Worm (Caenorhabditis elegans) whole organism, L4 larva: ENCODE results near the gene R03E9.2.

Experiments used
- D1046.2 ChIP-seq: fragments of 200-800 bp; sonication (Bioruptor generic); IDR thresholded peaks from 2 replicates; pipeline ENCODE4 v1.3.6; 2022; ENCODE audit warnings: missing genetic modification characterization, missing compliant biosample characterization
- F10B5.3 ChIP-seq: sonication (generic microtip); optimal IDR thresholded peaks from 2 replicates; lab custom pipeline; 2016; ENCODE audit warnings: mild to moderate bottlenecking, missing genetic modification characterization, missing compliant biosample characterization
- F44E2.7 ChIP-seq: fragments of 200-800 bp; sonication (Bioruptor generic); IDR thresholded peaks from 2 replicates; pipeline ENCODE4 v2.1.2; 2022; ENCODE audit warnings: missing genetic modification characterization, missing compliant biosample characterization
- T20F7.1 ChIP-seq: fragments of 200-800 bp; sonication (Bioruptor generic); optimal IDR thresholded peaks from 2 replicates; lab custom pipeline; 2018; ENCODE audit warnings: mild to moderate bottlenecking, missing genetic modification characterization, missing compliant biosample characterization
- Y105C5A.15 ChIP-seq: fragments of 200-800 bp; sonication (Bioruptor generic); IDR thresholded peaks from 2 replicates; pipeline ENCODE4 v1.3.6; 2022; ENCODE audit warnings: missing genetic modification characterization, missing compliant biosample characterization
- ZK337.2 ChIP-seq: fragments of 200-800 bp; sonication (Bioruptor generic); IDR thresholded peaks from 2 replicates; pipeline ENCODE4 v1.3.6; 2022; ENCODE audit warnings: missing genetic modification reagents, missing genetic modification characterization, missing compliant biosample characterization
- aha-1 ChIP-seq: fragments of 150-350 bp; peaks from one replicate; lab custom pipeline; 2014; ENCODE audit warnings: missing biosample characterization, missing genetic modification characterization
- attf-4 ChIP-seq: sonication (generic microtip); optimal IDR thresholded peaks from 3 replicates; lab custom pipeline; 2017; ENCODE audit warnings: missing biosample characterization, missing genetic modification characterization
- ceh-32 ChIP-seq: sonication (generic microtip); optimal IDR thresholded peaks from 2 replicates; lab custom pipeline; 2016; ENCODE audit warnings: mild to moderate bottlenecking, missing genetic modification characterization, missing compliant biosample characterization; ENCODE audit not compliant: poor library complexity
- ceh-62 ChIP-seq: sonication (generic microtip); optimal IDR thresholded peaks from 2 replicates; lab custom pipeline; 2017; ENCODE audit warnings: missing biosample characterization, missing genetic modification characterization
- cey-2 ChIP-seq: sonication (generic microtip); optimal IDR thresholded peaks from 3 replicates; lab custom pipeline; 2017; ENCODE audit warnings: missing genetic modification characterization, mild to moderate bottlenecking, missing compliant biosample characterization, antibody characterized with exemption, borderline replicate concordance; ENCODE audit not compliant: insufficient read depth
- ctbp-1 ChIP-seq: fragments of 200-800 bp; sonication (Bioruptor generic); IDR thresholded peaks from 2 replicates; pipeline ENCODE4 v1.3.6; 2022; ENCODE audit warnings: missing genetic modification reagents, missing genetic modification characterization, missing compliant biosample characterization
- daf-12 ChIP-seq: fragments of 150-350 bp; optimal IDR thresholded peaks from 2 replicates; lab custom pipeline; 2014; ENCODE audit warnings: missing biosample characterization, missing genetic modification reagents, missing genetic modification characterization
- daf-16 ChIP-seq, 3 experiments: sonication (generic microtip); optimal IDR thresholded peaks; 2 replicates each; lab custom pipeline; 2016 to 2017; ENCODE audit warnings: missing genetic modification characterization in 3 of 3, missing genetic modification reagents in 3 of 3, mild to moderate bottlenecking in 2 of 3, missing compliant biosample characterization in 2 of 3, missing biosample characterization in 1 of 3, moderate library complexity in 1 of 3
- daf-8 ChIP-seq: fragments of 200-800 bp; sonication (Bioruptor generic); IDR thresholded peaks from 2 replicates; pipeline ENCODE4 v1.3.6; 2022; ENCODE audit warnings: missing genetic modification characterization, missing compliant biosample characterization
- dmd-9 ChIP-seq: fragments of 200-800 bp; sonication (Bioruptor generic); IDR thresholded peaks from 2 replicates; pipeline ENCODE4 v1.3.6; 2022; ENCODE audit warnings: missing genetic modification reagents, missing genetic modification characterization, missing compliant biosample characterization
- dpl-1 ChIP-seq: fragments of 150-350 bp; optimal IDR thresholded peaks from 2 replicates; lab custom pipeline; 2014; ENCODE audit warnings: missing biosample characterization, missing genetic modification reagents, missing genetic modification characterization
- duxl-1 ChIP-seq: sonication (generic microtip); optimal IDR thresholded peaks from 2 replicates; lab custom pipeline; 2016; ENCODE audit warnings: mild to moderate bottlenecking, missing genetic modification characterization, moderate library complexity, missing compliant biosample characterization; ENCODE audit not compliant: poor library complexity
- egl-27 ChIP-seq: sonication (generic microtip); optimal IDR thresholded peaks from 3 replicates; lab custom pipeline; 2017; ENCODE audit warnings: missing biosample characterization, missing genetic modification reagents, missing genetic modification characterization
- gei-8 ChIP-seq: fragments of 200-800 bp; sonication (Bioruptor generic); optimal IDR thresholded peaks from 2 replicates; lab custom pipeline; 2018; ENCODE audit warnings: mild to moderate bottlenecking, missing genetic modification characterization, missing compliant biosample characterization
- hmg-1.1 ChIP-seq: fragments of 200-800 bp; sonication (Bioruptor generic); IDR thresholded peaks from 2 replicates; pipeline ENCODE4 v1.3.6; 2022; ENCODE audit warnings: missing genetic modification reagents, missing genetic modification characterization, missing compliant biosample characterization
- lim-7 ChIP-seq: fragments of 200-800 bp; sonication (Bioruptor generic); IDR thresholded peaks from 2 replicates; pipeline ENCODE4 v1.3.6; 2022; ENCODE audit warnings: missing genetic modification characterization, missing compliant biosample characterization
- lin-1 ChIP-seq: fragments of 200-800 bp; sonication (Bioruptor generic); IDR thresholded peaks from 2 replicates; pipeline ENCODE4 v1.3.6; 2022; ENCODE audit warnings: missing genetic modification reagents, missing genetic modification characterization, missing compliant biosample characterization
- lin-13 ChIP-seq: fragments of 150-350 bp; optimal IDR thresholded peaks from 2 replicates; lab custom pipeline; 2014; ENCODE audit warnings: missing biosample characterization, missing genetic modification reagents, missing genetic modification characterization
- lir-3 ChIP-seq: sonication (generic microtip); optimal IDR thresholded peaks from 2 replicates; lab custom pipeline; 2016; ENCODE audit warnings: mild to moderate bottlenecking, missing genetic modification characterization, missing compliant biosample characterization
- lsy-2 ChIP-seq, 2 experiments: fragments of 150-350 bp in 1 of 2; sonication (generic microtip) in 1 of 2; optimal IDR thresholded peaks; 2 replicates each; lab custom pipeline; 2014 to 2017; ENCODE audit warnings: missing biosample characterization in 2 of 2, missing genetic modification characterization in 2 of 2
- madf-9 ChIP-seq: fragments of 200-800 bp; sonication (Bioruptor generic); conservative IDR thresholded peaks from 2 replicates; pipeline ENCODE4 v1.3.6; 2022; ENCODE audit warnings: missing genetic modification reagents, missing genetic modification characterization, missing compliant biosample characterization
- mdl-1 ChIP-seq, 2 experiments: fragments of 150-350 bp in 1 of 2; sonication (generic microtip) in 1 of 2; optimal IDR thresholded peaks; 2 replicates each; lab custom pipeline; 2014 to 2017; ENCODE audit warnings: missing biosample characterization in 2 of 2, missing genetic modification characterization in 2 of 2
- mep-1 ChIP-seq: fragments of 150-350 bp; sonication (generic microtip); optimal IDR thresholded peaks from 3 replicates; lab custom pipeline; 2014; ENCODE audit warnings: missing biosample characterization, missing genetic modification characterization
- mes-2 ChIP-seq: sonication (generic microtip); optimal IDR thresholded peaks from 2 replicates; lab custom pipeline; 2016; ENCODE audit warnings: missing genotype, mild to moderate bottlenecking, missing genetic modification characterization, missing compliant biosample characterization; ENCODE audit not compliant: poor library complexity, severe bottlenecking
- mxl-3 ChIP-seq: fragments of 200-800 bp; sonication (Bioruptor generic); optimal IDR thresholded peaks from 2 replicates; lab custom pipeline; 2018; ENCODE audit warnings: mild to moderate bottlenecking, missing genetic modification characterization, missing compliant biosample characterization
- nhr-25 ChIP-seq: sonication (generic microtip); optimal IDR thresholded peaks from 2 replicates; lab custom pipeline; 2017; ENCODE audit warnings: missing genetic modification characterization, mild to moderate bottlenecking, missing compliant biosample characterization, antibody characterized with exemption, moderate library complexity, borderline replicate concordance; ENCODE audit not compliant: insufficient read depth
- nhr-41 ChIP-seq: fragments of 200-800 bp; sonication (Bioruptor generic); IDR thresholded peaks from 2 replicates; pipeline ENCODE4 v1.3.6; 2022; ENCODE audit warnings: missing genetic modification reagents, missing genetic modification characterization, missing compliant biosample characterization
- nhr-48 ChIP-seq: sonication (generic microtip); optimal IDR thresholded peaks from 2 replicates; lab custom pipeline; 2016; ENCODE audit warnings: mild to moderate bottlenecking, missing genetic modification characterization, missing compliant biosample characterization
- nhr-76 ChIP-seq: fragments of 150-350 bp; optimal IDR thresholded peaks from 2 replicates; lab custom pipeline; 2014; ENCODE audit warnings: missing biosample characterization, missing genetic modification characterization
- pha-4 ChIP-seq, 2 experiments: fragments of 150-350 bp in 1 of 2; fragments of 200-800 bp in 1 of 2; sonication (Bioruptor generic) in 1 of 2; IDR thresholded peaks in 1 of 2; optimal IDR thresholded peaks in 1 of 2; 2 replicates each; pipeline versions ENCODE4 v1.3.6 to Lab custom; 2014 to 2022; ENCODE audit warnings: missing genetic modification characterization in 2 of 2, missing genetic modification reagents in 2 of 2, missing biosample characterization in 1 of 2, missing compliant biosample characterization in 1 of 2
- php-3 ChIP-seq: fragments of 200-800 bp; sonication (Bioruptor generic); IDR thresholded peaks from 2 replicates; pipeline ENCODE4 v1.3.6; 2022; ENCODE audit warnings: missing genetic modification reagents, missing genetic modification characterization, missing compliant biosample characterization
- sdz-12 ChIP-seq: fragments of 200-800 bp; sonication (Bioruptor generic); optimal IDR thresholded peaks from 2 replicates; lab custom pipeline; 2018; ENCODE audit warnings: mild to moderate bottlenecking, missing genetic modification characterization, missing compliant biosample characterization
- set-16 ChIP-seq: fragments of 200-800 bp; sonication (Bioruptor generic); IDR thresholded peaks from 2 replicates; pipeline ENCODE4 v1.3.6; 2022; ENCODE audit warnings: missing genetic modification reagents, missing genetic modification characterization, missing compliant biosample characterization
- snpc-1.2 ChIP-seq: fragments of 200-800 bp; sonication (Bioruptor generic); IDR thresholded peaks from 2 replicates; pipeline ENCODE4 v1.3.6; 2022; ENCODE audit warnings: missing genetic modification reagents, missing genetic modification characterization, missing compliant biosample characterization
- spr-1 ChIP-seq: sonication (generic microtip); optimal IDR thresholded peaks from 2 replicates; lab custom pipeline; 2016; ENCODE audit warnings: mild to moderate bottlenecking, missing genetic modification characterization, missing compliant biosample characterization
- unc-39 ChIP-seq: sonication (generic microtip); optimal IDR thresholded peaks from 2 replicates; lab custom pipeline; 2017; ENCODE audit warnings: missing biosample characterization, missing genetic modification characterization
- unc-62 ChIP-seq, 3 experiments: fragments of 150-350 bp in 1 of 3; sonication (generic microtip); optimal IDR thresholded peaks in 2 of 3; peaks in 1 of 3; 1 replicate in 1 of 3; 2 replicates in 2 of 3; lab custom pipeline; 2014 to 2017; ENCODE audit warnings: missing biosample characterization in 3 of 3, missing genetic modification characterization in 3 of 3, missing genetic modification reagents in 3 of 3, missing genotype in 1 of 3
- zfp-2 ChIP-seq: sonication (generic microtip); optimal IDR thresholded peaks from 2 replicates; lab custom pipeline; 2016; ENCODE audit warnings: mild to moderate bottlenecking, missing genetic modification characterization, missing compliant biosample characterization
- zip-2 ChIP-seq: fragments of 150-350 bp; optimal IDR thresholded peaks from 2 replicates; lab custom pipeline; 2014; ENCODE audit warnings: missing biosample characterization, missing genetic modification characterization
- ztf-7 ChIP-seq: fragments of 150-350 bp; optimal IDR thresholded peaks from 2 replicates; lab custom pipeline; 2014; ENCODE audit warnings: missing biosample characterization, missing genetic modification characterization

R03E9.2 gene

ce11 chrX:6750145-6750544, 17.0 kb upstream of the R03E9.2 start (continued):
- TF ChIP-seq unc-62 (GFP tag; optimal IDR thresholded peaks at IDR 0.05 in 1 of 2; lab: Kevin White, UChicago) (peak in 1 of 2 experiments; percentile 96), unc-62 (tag; optimal IDR thresholded peaks at IDR 0.05; lab: Kevin White, UChicago) (no peak), dpl-1 (GFP tag; lab: Kevin White, UChicago) (peak; percentile 55), nhr-41 (0 out of 2 replicates have a peak, but pooled peaks have one; percentile 21), F44E2.7 (no peak), nhr-76 (tag; lab: Kevin White, UChicago) (peak; percentile 38), unc-39 (no peak), lin-13 (GFP tag; lab: Kevin White, UChicago) (peak; percentile 42), Y105C5A.15 (GFP tag; lab: Robert Waterston, UW) (no peak), mxl-3 (GFP tag; lab: Kevin White, UChicago) (peak; percentile 89), sdz-12 (GFP tag; lab: Kevin White, UChicago) (no peak), mep-1 (tag; lab: Kevin White, UChicago) (peak; percentile 87), madf-9 (GFP tag; lab: Robert Waterston, UW) (peak; percentile 41; the same call in 1 of the 2 replicates), lim-7 (no peak), ceh-32 (tag; lab: Kevin White, UChicago) (no peak), T20F7.1 (GFP tag; lab: Kevin White, UChicago) (peak; percentile 45), php-3 (GFP tag; lab: Robert Waterston, UW) (peak; percentile 67; the same call in 1 of the 2 replicates), F10B5.3 (tag; lab: Kevin White, UChicago) (peak; percentile 73), zfp-2 (tag; lab: Kevin White, UChicago) (no peak), duxl-1 (tag; lab: Kevin White, UChicago) (peak; percentile 77), dmd-9 (GFP tag; lab: Robert Waterston, UW) (no peak), ctbp-1 (GFP tag; lab: Robert Waterston, UW) (peak; percentile 52; the same call in 1 of the 2 replicates), daf-16 (GFP tag; optimal IDR thresholded peaks at IDR 0.05; lab: Kevin White, UChicago) (peak; percentile 53 to 95), daf-16 (tag; optimal IDR thresholded peaks at IDR 0.05; lab: Kevin White, UChicago) (peak; percentile 98), daf-8 (GFP tag; lab: Robert Waterston, UW) (no peak), ceh-62 (tag; lab: Kevin White, UChicago) (no peak), mes-2 (tag; lab: Kevin White, UChicago) (peak; percentile 73), daf-12 (tag; lab: Kevin White, UChicago) (no peak), D1046.2 (GFP tag; lab: Robert Waterston, UW) (no peak), hmg-1.1 (GFP tag; lab: Robert Waterston, UW) (peak; percentile 58), nhr-48 (tag; lab: Kevin White, UChicago) (peak; percentile 98), spr-1 (peak; percentile 51), egl-27 (no peak), set-16 (GFP tag; lab: Robert Waterston, UW) (peak; percentile 45; the same call in 1 of the 2 replicates), ZK337.2 (GFP tag; lab: Robert Waterston, UW) (no peak), lin-1 (GFP tag; lab: Robert Waterston, UW) (peak; percentile 87)

ce11 chrX:6749124-6749822, 16.2 kb upstream of the R03E9.2 start:
- TF ChIP-seq lir-3 (tag; lab: Kevin White, UChicago) (no peak), spr-1 (peak; percentile 65), zip-2 (tag; lab: Kevin White, UChicago) (peak; percentile 41), attf-4 (tag; lab: Kevin White, UChicago) (no peak), snpc-1.2 (GFP tag; lab: Robert Waterston, UW) (no peak), nhr-25 (tag; lab: Kevin White, UChicago) (peak; percentile 72), ztf-7 (tag; lab: Kevin White, UChicago) (peak; percentile 79), mxl-3 (GFP tag; lab: Kevin White, UChicago) (peak; percentile 94), pha-4 (GFP tag; IDR thresholded peaks at IDR 0.05; lab: Robert Waterston, UW) (peak; percentile 70), pha-4 (tag; optimal IDR thresholded peaks at IDR 0.05; lab: Kevin White, UChicago) (peak; percentile 37), aha-1 (tag; lab: Kevin White, UChicago) (peak; percentile 99), cey-2 (tag; lab: Kevin White, UChicago) (peak; percentile 75), Y105C5A.15 (GFP tag; lab: Robert Waterston, UW) (0 out of 2 replicates have a peak, but pooled peaks have one; percentile 18), ZK337.2 (GFP tag; lab: Robert Waterston, UW) (0 out of 2 replicates have a peak, but pooled peaks have one; percentile 26), mdl-1 (tag; optimal IDR thresholded peaks at IDR 0.05; lab: Kevin White, UChicago) (peak in 1 of 2 experiments; percentile 100), lsy-2 (tag; optimal IDR thresholded peaks at IDR 0.05; lab: Kevin White, UChicago) (peak; percentile 37 to 59), nhr-48 (tag; lab: Kevin White, UChicago) (peak; percentile 98), gei-8 (GFP tag; lab: Kevin White, UChicago) (peak; percentile 85)
